Worm (Caenorhabditis elegans): Measurements from ENCODE around the gene Y26G10.1.

The Y26G10.1 gene

ce11 chrV:17686852-17687251, 8.8 kb downstream of the Y26G10.1 start, which contains the start of gene F59A1.18:
F59A1.18 (minus strand) TSS chrV:17686952.
- TF ChIP-seq ztf-22 (GFP tag; optimal IDR thresholded peaks at IDR 0.05), result no peak
- TF ChIP-seq bed-1 (GFP tag; IDR thresholded peaks at IDR 0.05), result no peak
- TF ChIP-seq nhr-80 (tag; optimal IDR thresholded peaks at IDR 0.05), result no peak

ce11 chrV:17684857-17685256, 10.8 kb downstream of the Y26G10.1 start, which contains the start of the genes F59A1.16 and F59A1.6:
F59A1.16 (minus strand) TSS chrV:17684957.
F59A1.6 (plus strand) TSS chrV:17685141.
- TF ChIP-seq rec-8 (tag; optimal IDR thresholded peaks at IDR 0.05) (no peak), rpc-1 (optimal IDR thresholded peaks at IDR 0.05) (no peak), rpc-1 (tag; optimal IDR thresholded peaks at IDR 0.05) (no peak), snpc-1.1 (tag; optimal IDR thresholded peaks at IDR 0.05; ENCODE audit: insufficient read depth) (no peak), athp-1 (tag; optimal IDR thresholded peaks at IDR 0.05) (no peak), hmg-20 (GFP tag; IDR thresholded peaks at IDR 0.05) (no peak), ceh-79 (tag; optimal IDR thresholded peaks at IDR 0.05) (no peak), ceh-40 (GFP tag; IDR thresholded peaks at IDR 0.05) (no peak), nhr-27 (tag; optimal IDR thresholded peaks at IDR 0.05) (no peak)

- no peak for TF ChIP-seq hrde-1 (tag; optimal IDR thresholded peaks at IDR 0.05; ENCODE audit: borderline replicate concordance)
- no peak for TF ChIP-seq ceh-40 (GFP tag; IDR thresholded peaks at IDR 0.05)
- no peak for TF ChIP-seq ceh-100 (GFP tag; IDR thresholded peaks at IDR 0.05)
- TF ChIP-seq snpc-1.3 (tag; optimal IDR thresholded peaks at IDR 0.05; ENCODE audit: insufficient read depth), result no peak
Measured at ce11 chrV:17683763-17684162, 11.9 kb downstream of the Y26G10.1 start, which contains the start of gene F59A1.15. F59A1.15 (minus strand) TSS chrV:17683863.

- TF ChIP-seq lin-26 (GFP tag; IDR thresholded peaks at IDR 0.05) (no peak), him-1 (tag; optimal IDR thresholded peaks at IDR 0.05) (no peak), lin-40 (tag; optimal IDR thresholded peaks at IDR 0.05) (no peak), efl-1 (GFP tag; optimal IDR thresholded peaks at IDR 0.05) (no peak), somi-1 (GFP tag; optimal IDR thresholded peaks at IDR 0.05) (no peak), zfh-2 (GFP tag; conservative IDR thresholded peaks at IDR 0.05) (peak; percentile 74), akir-1 (GFP tag; optimal IDR thresholded peaks at IDR 0.05) (no peak), egrh-3 (GFP tag; IDR thresholded peaks at IDR 0.05) (peak; percentile 59; the same call in 1 of the 2 replicates), ztf-18 (tag; optimal IDR thresholded peaks at IDR 0.05) (no peak), repo-1 (tag; optimal IDR thresholded peaks at IDR 0.05) (no peak), nhr-120 (GFP tag; IDR thresholded peaks at IDR 0.05) (no peak), sea-2 (GFP tag; IDR thresholded peaks at IDR 0.05) (no peak)
Measured at ce11 chrV:17683290-17683689, 12.4 kb downstream of the Y26G10.1 start.

ce11 chrV:17676553-17676952, 19.1 kb downstream of the Y26G10.1 start, which contains the start of gene str-92:
str-92 (minus strand) TSS chrV:17676653.
- TF ChIP-seq hmg-20 (GFP tag; IDR thresholded peaks at IDR 0.05) (no peak), gei-17 (GFP tag; optimal IDR thresholded peaks at IDR 0.05) (no peak), T07F8.4 (tag; optimal IDR thresholded peaks at IDR 0.05) (no peak), xnd-1 (tag; optimal IDR thresholded peaks at IDR 0.05) (no peak), atf-7 (tag; optimal IDR thresholded peaks at IDR 0.05) (no peak), ekl-4 (GFP tag; IDR thresholded peaks at IDR 0.05) (no peak), nfya-2 (GFP tag; IDR thresholded peaks at IDR 0.05) (no peak), dox-1 (GFP tag; IDR thresholded peaks at IDR 0.05) (no peak), nfya-1 (tag; optimal IDR thresholded peaks at IDR 0.05; ENCODE audit: borderline replicate concordance, insufficient read depth) (no peak), ceh-79 (tag; optimal IDR thresholded peaks at IDR 0.05) (no peak), attf-3 (GFP tag; conservative IDR thresholded peaks at IDR 0.05) (no peak), tbp1 (GFP tag; optimal IDR thresholded peaks at IDR 0.05) (no peak), C06A6.2 (GFP tag; conservative IDR thresholded peaks at IDR 0.05) (no peak), lir-1 (GFP tag; conservative IDR thresholded peaks at IDR 0.05) (no peak), ztf-6 (GFP tag; IDR thresholded peaks at IDR 0.05) (no peak), efl-1 (GFP tag; optimal IDR thresholded peaks at IDR 0.05) (no peak)
